ENCODE assay signal across 2 worm cellular contexts in the genomic region with DNA sequence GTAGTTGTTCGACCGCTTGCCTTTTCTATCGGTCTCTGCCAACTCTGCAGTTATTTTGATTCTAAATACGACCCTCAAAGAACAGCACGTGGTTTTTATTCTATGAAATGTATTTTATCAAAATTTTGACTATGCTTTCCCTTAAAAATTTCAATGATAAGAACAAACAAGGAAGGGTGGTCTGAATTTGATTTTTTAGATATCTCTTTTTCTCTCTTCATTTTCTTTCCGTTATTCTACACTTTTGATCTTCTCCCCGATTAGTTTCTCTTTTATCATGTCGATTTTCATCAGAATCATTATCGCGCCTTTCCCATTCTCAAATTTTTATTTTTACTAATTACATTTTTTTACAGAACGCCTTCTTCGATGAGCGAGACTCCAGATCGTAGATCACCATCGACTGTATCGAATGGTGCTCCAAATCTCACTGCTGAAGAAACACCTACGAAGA.
TF ChIP-seq lines count a peak whose summit lies in the region.

No protein-coding gene starts in this region.

TF ChIP-seq in whole organism, L1 larva, 84 proteins besides CTCF, POLR2A, EP300 and RAD21 (continued from another document):
- no peak for TF ChIP-seq efl-1 (optimal IDR thresholded peaks at IDR 0.05; lab: Kevin White, UChicago)
- TF ChIP-seq efl-1 (GFP tag; optimal IDR thresholded peaks at IDR 0.05 in 1 of 2; lab: Kevin White, UChicago): peak in 1 of 2 experiments; percentile 87
- no peak for TF ChIP-seq sptf-1 (tag; optimal IDR thresholded peaks at IDR 0.05; lab: Kevin White, UChicago)
- no peak for TF ChIP-seq xbp-1 (tag; optimal IDR thresholded peaks at IDR 0.05; lab: Kevin White, UChicago)
- TF ChIP-seq ceh-82 (tag; optimal IDR thresholded peaks at IDR 0.05; lab: Kevin White, UChicago): no peak
- no peak for TF ChIP-seq F16B12.6 (tag; optimal IDR thresholded peaks at IDR 0.05; lab: Kevin White, UChicago)
- TF ChIP-seq C04F5.9 (tag; optimal IDR thresholded peaks at IDR 0.05; lab: Kevin White, UChicago): no peak
- no peak for TF ChIP-seq ama-1 (optimal IDR thresholded peaks at IDR 0.05; lab: Kevin White, UChicago)
- TF ChIP-seq nhr-28 (tag; optimal IDR thresholded peaks at IDR 0.05; lab: Kevin White, UChicago): no peak
- peak; percentile 49 for TF ChIP-seq elt-2 (tag; optimal IDR thresholded peaks at IDR 0.05; lab: Kevin White, UChicago)
- no peak for TF ChIP-seq unc-86 (tag; optimal IDR thresholded peaks at IDR 0.05; lab: Kevin White, UChicago)
- no peak for TF ChIP-seq ztf-4 (tag; optimal IDR thresholded peaks at IDR 0.05; lab: Kevin White, UChicago)
- TF ChIP-seq ceh-8 (GFP tag; optimal IDR thresholded peaks at IDR 0.05; lab: Kevin White, UChicago): no peak
- no peak for TF ChIP-seq unc-98 (GFP tag; IDR thresholded peaks at IDR 0.05; lab: Robert Waterston, UW)
- peak; percentile 12 for TF ChIP-seq nhr-90 (tag; optimal IDR thresholded peaks at IDR 0.05; lab: Kevin White, UChicago; ENCODE audit: poor library complexity)
- no peak for TF ChIP-seq lir-3 (tag; optimal IDR thresholded peaks at IDR 0.05; lab: Kevin White, UChicago; ENCODE audit: poor library complexity)
- TF ChIP-seq nhr-71 (tag; optimal IDR thresholded peaks at IDR 0.05; lab: Kevin White, UChicago): peak; percentile 32
- no peak for TF ChIP-seq ceh-90 (tag; optimal IDR thresholded peaks at IDR 0.05; lab: Kevin White, UChicago)
- TF ChIP-seq lsy-2 (tag; optimal IDR thresholded peaks at IDR 0.05; lab: Kevin White, UChicago): peak in 1 of 2 experiments; percentile 1
- no peak for TF ChIP-seq aha-1 (tag; optimal IDR thresholded peaks at IDR 0.05; lab: Kevin White, UChicago)
- TF ChIP-seq lin-35 (GFP tag; optimal IDR thresholded peaks at IDR 0.05; lab: Kevin White, UChicago): no peak
- no peak for TF ChIP-seq mep-1 (tag; optimal IDR thresholded peaks at IDR 0.05; lab: Kevin White, UChicago)
- TF ChIP-seq nhr-237 (tag; optimal IDR thresholded peaks at IDR 0.05; lab: Kevin White, UChicago): no peak
- no peak for TF ChIP-seq skn-1 (tag; optimal IDR thresholded peaks at IDR 0.05; lab: Kevin White, UChicago)
- TF ChIP-seq elt-3 (tag; optimal IDR thresholded peaks at IDR 0.05; lab: Kevin White, UChicago): peak in 2 of 6 experiments; percentile 33 to 69
- TF ChIP-seq nhr-12 (tag; optimal IDR thresholded peaks at IDR 0.05; lab: Kevin White, UChicago): no peak
- TF ChIP-seq mab-9 (GFP tag; IDR thresholded peaks at IDR 0.05; lab: Robert Waterston, UW): no peak
- TF ChIP-seq ztf-11 (tag; optimal IDR thresholded peaks at IDR 0.05; lab: Kevin White, UChicago): no peak

TF ChIP-seq in whole organism, L2 larva, 48 proteins besides CTCF, POLR2A, EP300 and RAD21 (continued from another document):
- TF ChIP-seq ama-1 (optimal IDR thresholded peaks at IDR 0.05; lab: Kevin White, UChicago) (no peak), nhr-12 (tag; optimal IDR thresholded peaks at IDR 0.05; lab: Kevin White, UChicago) (no peak), dmd-4 (tag; optimal IDR thresholded peaks at IDR 0.05; lab: Kevin White, UChicago) (no peak)
